Fruit fly (Drosophila melanogaster) whole organism, embryonic: ENCODE data around the gene Uggt.

Source experiments
- CG10979 ChIP-seq: fragments of 200-800 bp; sonication (Bioruptor generic); optimal IDR thresholded peaks from 2 replicates; lab custom pipeline; 2018; ENCODE audit warnings: missing biosample characterization, mild to moderate bottlenecking, missing genetic modification characterization, moderate library complexity
- CG11093 ChIP-seq: fragments of 200-800 bp; sonication (Bioruptor generic); IDR thresholded peaks from 3 replicates; pipeline ENCODE4 v1.3.6; 2022; ENCODE audit warnings: missing biosample characterization, missing genetic modification characterization
- CG11504 ChIP-seq: fragments of 200-800 bp; sonication (Bioruptor generic); optimal IDR thresholded peaks from 3 replicates; lab custom pipeline; 2019; ENCODE audit warnings: missing biosample characterization, mild to moderate bottlenecking, missing genetic modification characterization, moderate library complexity
- CG13296 ChIP-seq: fragments of 200-800 bp; sonication (Bioruptor generic); optimal IDR thresholded peaks from 3 replicates; lab custom pipeline; 2018; ENCODE audit warnings: missing biosample characterization, mild to moderate bottlenecking, missing genetic modification characterization
- CG13894 ChIP-seq: fragments of 200-800 bp; sonication (Bioruptor generic); optimal IDR thresholded peaks from 3 replicates; lab custom pipeline; 2018; ENCODE audit warnings: missing biosample characterization, mild to moderate bottlenecking, missing genetic modification characterization, moderate library complexity
- CG15479 ChIP-seq: fragments of 200-800 bp; sonication (Bioruptor generic); optimal IDR thresholded peaks from 3 replicates; lab custom pipeline; 2019; ENCODE audit warnings: missing biosample characterization, mild to moderate bottlenecking, missing genetic modification characterization, moderate library complexity
- CG15514 ChIP-seq: fragments of 200-800 bp; sonication (Bioruptor generic); optimal IDR thresholded peaks from 3 replicates; lab custom pipeline; 2017; ENCODE audit warnings: missing biosample characterization, missing genetic modification characterization, mild to moderate bottlenecking, moderate library complexity, missing genetic modification reagents
- CG17186 ChIP-seq: fragments of 200-800 bp; sonication (Bioruptor generic); optimal IDR thresholded peaks from 3 replicates; lab custom pipeline; 2017; ENCODE audit warnings: missing biosample characterization, missing genetic modification reagents, missing genetic modification characterization
- CG17385 ChIP-seq: fragments of 200-800 bp; sonication (Bioruptor generic); optimal IDR thresholded peaks from 3 replicates; lab custom pipeline; 2018; ENCODE audit warnings: missing biosample characterization, mild to moderate bottlenecking, missing genetic modification characterization
- CG17612 ChIP-seq: fragments of 200-800 bp; sonication (Bioruptor generic); IDR thresholded peaks from 2 replicates; pipeline ENCODE4 v1.3.6; 2022; ENCODE audit warnings: missing biosample characterization, missing genetic modification characterization
- CG18011 ChIP-seq: fragments of 200-800 bp; sonication (Bioruptor generic); optimal IDR thresholded peaks from 2 replicates; lab custom pipeline; 2017; ENCODE audit warnings: missing biosample characterization, missing genetic modification characterization, mild to moderate bottlenecking, moderate library complexity, missing genotype
- CG2120 ChIP-seq: fragments of 200-800 bp; sonication (Bioruptor generic); optimal IDR thresholded peaks from 3 replicates; lab custom pipeline; 2016; ENCODE audit warnings: missing biosample characterization, missing genetic modification characterization
- CG2712 ChIP-seq: fragments of 200-800 bp; optimal IDR thresholded peaks from 3 replicates; lab custom pipeline; 2019; ENCODE audit warnings: missing biosample characterization, mild to moderate bottlenecking, missing genetic modification characterization, moderate library complexity
- CG30403 ChIP-seq: fragments of 200-800 bp; sonication (Bioruptor generic); optimal IDR thresholded peaks from 3 replicates; lab custom pipeline; 2016; ENCODE audit warnings: missing biosample characterization, missing genetic modification characterization
- CG3995 ChIP-seq: fragments of 200-800 bp; sonication (Bioruptor generic); optimal IDR thresholded peaks from 3 replicates; lab custom pipeline; 2016; ENCODE audit warnings: missing biosample characterization, missing genetic modification characterization
- CG4424 ChIP-seq: fragments of 200-800 bp; sonication (Bioruptor generic); optimal IDR thresholded peaks from 3 replicates; lab custom pipeline; 2016; ENCODE audit warnings: missing biosample characterization, missing genetic modification characterization
- CG4820 ChIP-seq: fragments of 200-800 bp; sonication (Bioruptor generic); optimal IDR thresholded peaks from 3 replicates; lab custom pipeline; 2016; ENCODE audit warnings: missing biosample characterization, missing genetic modification characterization
- CG5953 ChIP-seq: fragments of 200-800 bp; sonication (Bioruptor generic); IDR thresholded peaks from 2 replicates; pipeline ENCODE4 v1.3.6; 2022; ENCODE audit warnings: missing biosample characterization, missing genetic modification characterization
- CG6654 ChIP-seq: fragments of 200-800 bp; sonication (Bioruptor generic); optimal IDR thresholded peaks from 2 replicates; lab custom pipeline; 2017; ENCODE audit warnings: missing biosample characterization, mild to moderate bottlenecking, missing genetic modification characterization
- CG7556 ChIP-seq: fragments of 200-800 bp; sonication (Bioruptor generic); optimal IDR thresholded peaks from 2 replicates; lab custom pipeline; 2017; ENCODE audit warnings: missing biosample characterization, mild to moderate bottlenecking, missing genetic modification characterization
- CrebB ChIP-seq: fragments of 200-800 bp; sonication (Bioruptor generic); optimal IDR thresholded peaks from 3 replicates; lab custom pipeline; 2018; ENCODE audit warnings: missing biosample characterization, mild to moderate bottlenecking, missing genetic modification characterization
- Dip3 ChIP-seq: fragments of 200-800 bp; sonication (Bioruptor generic); optimal IDR thresholded peaks from 3 replicates; lab custom pipeline; 2016; ENCODE audit warnings: missing biosample characterization, missing genetic modification characterization
- Ets65A ChIP-seq: fragments of 200-800 bp; sonication (Bioruptor generic); peaks from one replicate; lab custom pipeline; 2016; ENCODE audit warnings: missing biosample characterization, missing genetic modification characterization
- HmgD ChIP-seq: fragments of 200-800 bp; sonication (Bioruptor generic); optimal IDR thresholded peaks from 3 replicates; lab custom pipeline; 2016; ENCODE audit warnings: missing biosample characterization, missing genetic modification characterization
- Hmr ChIP-seq: fragments of 200-800 bp; sonication (Bioruptor generic); optimal IDR thresholded peaks from 3 replicates; lab custom pipeline; 2017; ENCODE audit warnings: mild to moderate bottlenecking, missing biosample characterization, missing genetic modification reagents, missing genetic modification characterization
- Hr3 ChIP-seq: fragments of 200-800 bp; sonication (Bioruptor generic); optimal IDR thresholded peaks from 3 replicates; lab custom pipeline; 2016; ENCODE audit warnings: missing biosample characterization, missing genetic modification characterization
- Jarid2 ChIP-seq: fragments of 200-800 bp; sonication (Bioruptor generic); optimal IDR thresholded peaks from 3 replicates; lab custom pipeline; 2017; ENCODE audit warnings: mild to moderate bottlenecking, missing biosample characterization, missing genetic modification reagents, missing genetic modification characterization
- Meics ChIP-seq: fragments of 200-800 bp; sonication (Bioruptor generic); optimal IDR thresholded peaks from 2 replicates; lab custom pipeline; 2017; ENCODE audit warnings: missing biosample characterization, mild to moderate bottlenecking, missing genetic modification characterization
- Mes4 ChIP-seq: fragments of 200-800 bp; sonication (Bioruptor generic); optimal IDR thresholded peaks from 2 replicates; lab custom pipeline; 2016; ENCODE audit warnings: missing biosample characterization, missing genetic modification characterization
- Pdp1 ChIP-seq, 2 experiments: fragments of 200-800 bp; sonication (Bioruptor generic); optimal IDR thresholded peaks; 3 replicates each; lab custom pipeline; 2016; ENCODE audit warnings: missing biosample characterization in 2 of 2, missing genetic modification characterization in 2 of 2, mild to moderate bottlenecking in 1 of 2, moderate library complexity in 1 of 2
- abd-A ChIP-seq: fragments of 200-800 bp; sonication (Bioruptor generic); optimal IDR thresholded peaks from 3 replicates; lab custom pipeline; 2019; ENCODE audit warnings: missing biosample characterization, mild to moderate bottlenecking, missing genetic modification characterization, moderate library complexity
- cg ChIP-seq: fragments of 200-800 bp; sonication (Bioruptor generic); optimal IDR thresholded peaks from 3 replicates; lab custom pipeline; 2019; ENCODE audit warnings: missing biosample characterization, mild to moderate bottlenecking, missing genetic modification characterization, moderate library complexity
- corto ChIP-seq: fragments of 200-800 bp; sonication (Bioruptor generic); optimal IDR thresholded peaks from 2 replicates; lab custom pipeline; 2016; ENCODE audit warnings: missing biosample characterization, mild to moderate bottlenecking, missing genetic modification characterization, moderate library complexity
- crc ChIP-seq: fragments of 200-800 bp; sonication (Bioruptor generic); optimal IDR thresholded peaks from 2 replicates; lab custom pipeline; 2016; ENCODE audit warnings: missing biosample characterization, missing genetic modification characterization
- dm ChIP-seq: fragments of 200-800 bp; sonication (Bioruptor generic); optimal IDR thresholded peaks from 3 replicates; lab custom pipeline; 2016; ENCODE audit warnings: missing biosample characterization, missing genetic modification characterization
- grn ChIP-seq: fragments of 200-800 bp; sonication (Bioruptor generic); optimal IDR thresholded peaks from 3 replicates; lab custom pipeline; 2017; ENCODE audit warnings: missing biosample characterization, missing genetic modification characterization
- kni ChIP-seq: fragments of 200-800 bp; sonication (Bioruptor generic); optimal IDR thresholded peaks from 3 replicates; lab custom pipeline; 2017; ENCODE audit warnings: mild to moderate bottlenecking, missing biosample characterization, missing genetic modification reagents, missing genetic modification characterization
- lilli ChIP-seq: fragments of 200-800 bp; sonication (Bioruptor generic); optimal IDR thresholded peaks from 3 replicates; lab custom pipeline; 2016; ENCODE audit warnings: missing biosample characterization, missing genetic modification characterization
- mam ChIP-seq: fragments of 200-800 bp; sonication (Bioruptor generic); optimal IDR thresholded peaks from 3 replicates; lab custom pipeline; 2016; ENCODE audit warnings: missing biosample characterization, missing genetic modification characterization
- mirr ChIP-seq: fragments of 200-800 bp; sonication (Bioruptor generic); optimal IDR thresholded peaks from 3 replicates; lab custom pipeline; 2018; ENCODE audit warnings: missing biosample characterization, mild to moderate bottlenecking, missing genetic modification characterization
- onecut ChIP-seq: fragments of 200-800 bp; sonication (Bioruptor generic); IDR thresholded peaks from 2 replicates; pipeline ENCODE4 v1.3.6; 2022; ENCODE audit warnings: missing biosample characterization, missing genetic modification characterization
- pan ChIP-seq, 4 experiments: fragments of >200 bp in 3 of 4; fragments of 200-800 bp in 1 of 4; sonication (Bioruptor generic) in 1 of 4; optimal IDR thresholded peaks in 3 of 4; IDR thresholded peaks in 1 of 4; 2 replicates each; pipeline versions ENCODE4 v1.3.6 to Lab custom; 2017 to 2022; ENCODE audit warnings: missing biosample characterization in 2 of 4, missing genetic modification characterization in 2 of 4, mixed read lengths in 1 of 4
- pros ChIP-seq: fragments of 200-800 bp; sonication (Bioruptor generic); optimal IDR thresholded peaks from 3 replicates; lab custom pipeline; 2019; ENCODE audit warnings: missing biosample characterization, mild to moderate bottlenecking, missing genetic modification characterization, moderate library complexity
- sens ChIP-seq: fragments of 200-800 bp; sonication (Bioruptor generic); peaks from one replicate; lab custom pipeline; 2016; ENCODE audit warnings: missing biosample characterization, missing genetic modification characterization
- stwl ChIP-seq: fragments of 200-800 bp; sonication (Bioruptor generic); optimal IDR thresholded peaks from 3 replicates; lab custom pipeline; 2018; ENCODE audit warnings: missing biosample characterization, mild to moderate bottlenecking, missing genetic modification characterization, moderate library complexity
- tio ChIP-seq: fragments of 200-800 bp; sonication (Bioruptor generic); optimal IDR thresholded peaks from 2 replicates; lab custom pipeline; 2017; ENCODE audit warnings: missing biosample characterization, missing genetic modification characterization, inconsistent platforms
- vfl ChIP-seq: fragments of 200-800 bp; sonication (Bioruptor generic); optimal IDR thresholded peaks from 2 replicates; lab custom pipeline; 2016; ENCODE audit warnings: missing biosample characterization, missing genetic modification characterization
- wdn ChIP-seq: fragments of 200-800 bp; sonication (Bioruptor generic); IDR thresholded peaks from 2 replicates; pipeline ENCODE4 v1.3.6; 2022; ENCODE audit warnings: missing biosample characterization, missing genetic modification characterization
- zfh2 ChIP-seq: fragments of 200-800 bp; sonication (Bioruptor generic); optimal IDR thresholded peaks from 2 replicates; lab custom pipeline; 2016; ENCODE audit warnings: missing biosample characterization, missing genetic modification characterization

Uggt gene

dm6 chr3L:18840370-18841007 is 32.1 kb upstream of the Uggt start (continued):
- TF ChIP-seq pan (optimal IDR thresholded peaks at IDR 0.05; lab: Kevin White, UChicago) (no peak), pan (GFP tag; optimal IDR thresholded peaks at IDR 0.05 in 1 of 2, IDR thresholded peaks at IDR 0.05 in 1 of 2) (no peak), cg (GFP tag; lab: Kevin White, UChicago) (peak; percentile 97), Dip3 (GFP tag; lab: Kevin White, UChicago) (no peak), CG17612 (no peak), wdn (GFP tag; lab: Robert Waterston, UW) (no peak), Pdp1 (GFP tag; optimal IDR thresholded peaks at IDR 0.05; lab: Kevin White, UChicago) (peak; percentile 22 to 43), Jarid2 (GFP tag; lab: Kevin White, UChicago) (peak; percentile 93), sens (GFP tag; lab: Kevin White, UChicago) (peak; percentile 87), pros (GFP tag; lab: Kevin White, UChicago) (peak; percentile 2), kni (GFP tag; lab: Kevin White, UChicago) (peak; percentile 57), corto (GFP tag; lab: Kevin White, UChicago) (no peak), CG5953 (no peak), CG2120 (GFP tag; lab: Kevin White, UChicago) (peak; percentile 31), Meics (GFP tag; lab: Kevin White, UChicago) (no peak), CG15479 (peak; percentile 96), CG3995 (GFP tag; lab: Kevin White, UChicago) (peak; percentile 2), CG13296 (GFP tag; lab: Kevin White, UChicago) (peak; percentile 10), CG7556 (no peak), zfh2 (GFP tag; lab: Kevin White, UChicago) (no peak), CG13894 (tag; lab: Kevin White, UChicago) (peak; percentile 19), abd-A (tag; lab: Kevin White, UChicago) (no peak), CG30403 (GFP tag; lab: Kevin White, UChicago) (peak; percentile 48), CG2712 (tag; lab: Kevin White, UChicago) (peak; percentile 55), Ets65A (GFP tag; lab: Kevin White, UChicago) (peak; percentile 20), lilli (GFP tag; lab: Kevin White, UChicago) (peak; percentile 22), CG18011 (GFP tag; lab: Kevin White, UChicago) (no peak), Hr3 (no peak), mam (GFP tag; lab: Kevin White, UChicago) (peak; percentile 34), CG11093 (GFP tag; lab: Robert Waterston, UW) (no peak), CG10979 (tag; lab: Kevin White, UChicago) (peak; percentile 33), CG17186 (GFP tag; lab: Kevin White, UChicago) (peak; percentile 0), HmgD (GFP tag; lab: Kevin White, UChicago) (peak; percentile 40), CG6654 (GFP tag; lab: Kevin White, UChicago) (no peak), Hmr (peak; percentile 26), CG4424 (GFP tag; lab: Kevin White, UChicago) (peak; percentile 22), Mes4 (GFP tag; lab: Kevin White, UChicago) (no peak), CG4820 (peak; percentile 8), CG15514 (peak; percentile 6), grn (GFP tag; lab: Kevin White, UChicago) (peak; percentile 97), onecut (GFP tag; lab: Robert Waterston, UW) (peak; percentile 7; the same call in 1 of the 2 replicates), CrebB (tag; lab: Kevin White, UChicago) (peak; percentile 56), CG17385 (GFP tag; lab: Kevin White, UChicago) (no peak), dm (GFP tag; lab: Kevin White, UChicago) (peak; percentile 28), mirr (GFP tag; lab: Kevin White, UChicago) (peak; percentile 24), stwl (peak; percentile 24), CG11504 (tag; lab: Kevin White, UChicago) (peak; percentile 34), crc (GFP tag; lab: Kevin White, UChicago) (no peak), tio (peak; percentile 1), vfl (no peak)
